Worm (Caenorhabditis elegans) whole organism, L4/young adult: ENCODE measurements around the gene ntl-3.

Experiments used
- dao-5 ChIP-seq: sonication (generic microtip); optimal IDR thresholded peaks from 2 replicates; lab custom pipeline; 2016; ENCODE audit warnings: missing genotype, missing genetic modification characterization, moderate library complexity, missing compliant biosample characterization
- him-1 ChIP-seq: sonication (generic microtip); optimal IDR thresholded peaks from 2 replicates; lab custom pipeline; 2016; ENCODE audit warnings: missing genotype, missing genetic modification reagents, missing genetic modification characterization, missing compliant biosample characterization

- no peak for TF ChIP-seq him-1 (tag; lab: Kevin White, UChicago)
- TF ChIP-seq dao-5, result no peak
Measured at ce11 chrIII:11834168-11834567, 12.1 kb downstream of the ntl-3 start.
